Worm (Caenorhabditis elegans): ENCODE results near the gene F33D4.4.

DNA sequence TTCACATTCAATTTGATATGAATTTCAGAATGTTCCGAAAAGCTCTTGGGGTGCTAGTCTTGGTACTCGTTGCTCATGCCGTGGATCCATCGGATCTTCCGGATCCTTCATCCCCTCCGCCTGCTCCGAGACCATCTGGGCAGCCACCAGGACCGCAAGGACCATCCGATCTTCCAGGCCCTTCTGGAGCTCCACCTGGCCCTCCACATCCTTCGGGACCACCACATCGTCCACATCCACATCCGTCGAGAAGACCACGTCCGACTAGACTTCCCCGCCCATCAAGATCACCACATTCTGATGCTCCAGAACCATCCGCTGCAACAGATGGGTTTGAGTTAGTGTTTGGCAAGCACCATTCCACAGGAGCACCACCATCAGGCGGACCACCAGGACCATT lies 27.9 kb upstream of the F33D4.4 start, which contains the start of gene clx-1:
- TF ChIP-seq mml-1 (tag; optimal IDR thresholded peaks at IDR 0.05) (no peak), egl-5 (tag; optimal IDR thresholded peaks at IDR 0.05) (no peak), elt-2 (tag; optimal IDR thresholded peaks at IDR 0.05) (no peak), fos-1 (tag; optimal IDR thresholded peaks at IDR 0.05) (no peak)

All from whole organism, L3 larva.